Worm (Caenorhabditis elegans) whole organism, L4/young adult: Measurements from ENCODE around the gene irld-40.

Experiments
- W03F9.2 ChIP-seq: fragments of 150-350 bp; optimal IDR thresholded peaks from 2 replicates; lab custom pipeline; 2014; ENCODE audit warnings: missing biosample characterization, missing genetic modification characterization
- dao-5 ChIP-seq: sonication (generic microtip); optimal IDR thresholded peaks from 2 replicates; lab custom pipeline; 2016; ENCODE audit warnings: missing genotype, missing genetic modification characterization, moderate library complexity, missing compliant biosample characterization
- him-1 ChIP-seq: sonication (generic microtip); optimal IDR thresholded peaks from 2 replicates; lab custom pipeline; 2016; ENCODE audit warnings: missing genotype, missing genetic modification reagents, missing genetic modification characterization, missing compliant biosample characterization

ce11 chrV:1618760-1619159 is 43.6 kb upstream of the irld-40 start, which contains the start of gene nhr-179:
- TF ChIP-seq him-1 (tag; lab: Kevin White, UChicago), result no peak
- TF ChIP-seq dao-5, result no peak
- TF ChIP-seq W03F9.2 (tag; lab: Kevin White, UChicago), result no peak
